Fruit fly (Drosophila melanogaster) whole organism, larva: Measurements from ENCODE around the gene nol.

ENCODE experiments used
- noc ChIP-seq: fragments of 200-800 bp; sonication (Bioruptor generic); optimal IDR thresholded peaks from 3 replicates; lab custom pipeline; 2019; ENCODE audit warnings: missing biosample characterization, mild to moderate bottlenecking, missing genetic modification characterization, moderate library complexity

Gene nol

dm6 chr3L:11130535-11130934, at the start of gene nol:
Gene nol (plus strand): TSS chr3L:11130835.
- no peak for TF ChIP-seq noc (tag; lab: Kevin White, UChicago)

dm6 chr3L:11083605-11084004, 47.0 kb upstream of the nol start:
- no peak for TF ChIP-seq noc (tag; lab: Kevin White, UChicago)

- TF ChIP-seq noc (tag; lab: Kevin White, UChicago): peak; percentile 93
Observed at dm6 chr3L:11084557-11085231, 45.9 kb upstream of the nol start.

- no peak for TF ChIP-seq noc (tag; lab: Kevin White, UChicago)
Observed at dm6 chr3L:11085810-11086209, 44.8 kb upstream of the nol start.

- TF ChIP-seq noc (tag; lab: Kevin White, UChicago): peak; percentile 81
Observed at dm6 chr3L:11089805-11090440, 40.7 kb upstream of the nol start.

- peak; percentile 1 for TF ChIP-seq noc (tag; lab: Kevin White, UChicago)
Observed at dm6 chr3L:11091943-11092609, 38.6 kb upstream of the nol start.

- no peak for TF ChIP-seq noc (tag; lab: Kevin White, UChicago)
Observed at dm6 chr3L:11092610-11092961, 38.0 kb upstream of the nol start.

- TF ChIP-seq noc (tag; lab: Kevin White, UChicago): peak; percentile 18
Observed at dm6 chr3L:11093046-11093520, 37.6 kb upstream of the nol start, which contains the start of gene JIL-1. Gene JIL-1 (minus strand): TSS chr3L:11093193.

dm6 chr3L:11094279-11094678, 36.4 kb upstream of the nol start:
- no peak for TF ChIP-seq noc (tag; lab: Kevin White, UChicago)

dm6 chr3L:11096195-11096908, 34.3 kb upstream of the nol start, which contains the start of the genes CG46439, Iyd and CG33947:
Gene CG46439 (minus strand): TSS chr3L:11096245.
Gene Iyd (minus strand): TSS chr3L:11096245.
Gene CG33947 (plus strand): TSS chr3L:11096496.
- TF ChIP-seq noc (tag; lab: Kevin White, UChicago): no peak

dm6 chr3L:11097982-11098663, 32.5 kb upstream of the nol start, which contains the start of the genes Irbp18 and APP-BP1:
Gene Irbp18 (minus strand): TSS chr3L:11098186.
Gene APP-BP1 (plus strand): TSS chr3L:11098412.
- TF ChIP-seq noc (tag; lab: Kevin White, UChicago): peak; percentile 94

- no peak for TF ChIP-seq noc (tag; lab: Kevin White, UChicago)
Observed at dm6 chr3L:11101598-11101997, 29.0 kb upstream of the nol start, which contains the start of gene Elo68beta. Gene Elo68beta (minus strand): TSS chr3L:11101698.

- no peak for TF ChIP-seq noc (tag; lab: Kevin White, UChicago)
Observed at dm6 chr3L:11102930-11103329, 27.7 kb upstream of the nol start, which contains the start of gene Elo68alpha. Gene Elo68alpha (minus strand): TSS chr3L:11103030.

dm6 chr3L:11103773-11104172, 26.9 kb upstream of the nol start, which contains the start of gene CG32071:
Gene CG32071 (minus strand): TSS chr3L:11103873.
- TF ChIP-seq noc (tag; lab: Kevin White, UChicago): no peak

- TF ChIP-seq noc (tag; lab: Kevin White, UChicago): no peak
Observed at dm6 chr3L:11107432-11107831, 23.2 kb upstream of the nol start, which contains the start of gene CG32073. Gene CG32073 (minus strand): TSS chr3L:11107582.
